Fruit fly (Drosophila melanogaster) whole organism, wandering third instar larva: ENCODE measurements around the gene mRpL30.
A peak's percentile ranks its signal among the peaks of the same experiment; 100 is the strongest.

Source experiments
- Abd-B ChIP-seq: fragments of >200 bp; optimal IDR thresholded peaks from 2 replicates; lab custom pipeline; 2017; ENCODE audit warnings: missing biosample characterization, missing genetic modification characterization
- CG32264 ChIP-seq: fragments of 200-800 bp; sonication (Bioruptor generic); optimal IDR thresholded peaks from 2 replicates; lab custom pipeline; 2016; ENCODE audit warnings: missing biosample characterization, missing genetic modification characterization
- CG9705 ChIP-seq: fragments of 200-800 bp; sonication (Bioruptor generic); optimal IDR thresholded peaks from 2 replicates; lab custom pipeline; 2018; ENCODE audit warnings: missing biosample characterization, mild to moderate bottlenecking, missing genetic modification characterization
- CrebA ChIP-seq: fragments of 200-800 bp; sonication (Bioruptor generic); optimal IDR thresholded peaks from 2 replicates; lab custom pipeline; 2016; ENCODE audit warnings: missing biosample characterization, mild to moderate bottlenecking, missing genetic modification characterization, borderline replicate concordance
- Dfd ChIP-seq: fragments of >200 bp; optimal IDR thresholded peaks from 2 replicates; lab custom pipeline; 2017; ENCODE audit warnings: missing biosample characterization, missing genetic modification characterization
- Dif ChIP-seq: fragments of 200-275, 200-300 bp; sonication (Bioruptor generic); optimal IDR thresholded peaks from 2 replicates; lab custom pipeline; 2018; ENCODE audit warnings: missing biosample characterization, missing genetic modification characterization; ENCODE audit not compliant: partially characterized antibody
- GATAd ChIP-seq: sonication (Bioruptor generic); optimal IDR thresholded peaks from 2 replicates; lab custom pipeline; 2016; ENCODE audit warnings: missing biosample characterization, missing genetic modification characterization
- Hnf4 ChIP-seq: fragments of 200-800 bp; sonication (Bioruptor generic); optimal IDR thresholded peaks from 2 replicates; lab custom pipeline; 2016; ENCODE audit warnings: missing biosample characterization, mild to moderate bottlenecking, missing genetic modification characterization
- Myc ChIP-seq: fragments of >200 bp; optimal IDR thresholded peaks from 2 replicates; lab custom pipeline; 2017
- N ChIP-seq: fragments of >200 bp; optimal IDR thresholded peaks from 2 replicates; lab custom pipeline; 2018; ENCODE audit warnings: missing biosample characterization, missing external identifiers, missing genetic modification characterization
- OdsH ChIP-seq: fragments of 200-800 bp; sonication (Bioruptor generic); optimal IDR thresholded peaks from 2 replicates; lab custom pipeline; 2016; ENCODE audit warnings: missing biosample characterization, mild to moderate bottlenecking, missing genetic modification characterization
- Rel ChIP-seq, 2 experiments: fragments of 200-800 bp; sonication (Bioruptor generic) in 1 of 2; optimal IDR thresholded peaks; 2 replicates in 1 of 2; 3 replicates in 1 of 2; lab custom pipeline; 2016 to 2019; ENCODE audit warnings: mild to moderate bottlenecking in 2 of 2, missing biosample characterization in 2 of 2, missing genetic modification characterization in 2 of 2, moderate library complexity in 1 of 2
- Sp1 ChIP-seq: fragments of 200-800 bp; sonication (Bioruptor generic); optimal IDR thresholded peaks from 3 replicates; lab custom pipeline; 2019; ENCODE audit warnings: missing biosample characterization, mild to moderate bottlenecking, missing genetic modification characterization, moderate library complexity
- Vsx2 ChIP-seq: fragments of 200-300, 225-300 bp; sonication (Bioruptor generic); optimal IDR thresholded peaks from 2 replicates; lab custom pipeline; 2018; ENCODE audit warnings: missing biosample characterization, missing genetic modification characterization; ENCODE audit not compliant: partially characterized antibody
- brk ChIP-seq: fragments of 200-800 bp; sonication (Bioruptor generic); optimal IDR thresholded peaks from 2 replicates; lab custom pipeline; 2016; ENCODE audit warnings: missing biosample characterization, mild to moderate bottlenecking, missing genetic modification characterization
- dl ChIP-seq, 2 experiments: fragments of 175-275, 200-275 bp in 1 of 2; fragments of 200-275 bp in 1 of 2; sonication (Bioruptor generic); optimal IDR thresholded peaks; lab custom pipeline; 2018; ENCODE audit warnings: mild to moderate bottlenecking in 2 of 2, missing biosample characterization in 2 of 2, missing genetic modification characterization in 2 of 2, moderate library complexity in 2 of 2; ENCODE audit not compliant: partially characterized antibody in 2 of 2, insufficient read depth in 1 of 2
- dmrt93B ChIP-seq: fragments of 200-800 bp; sonication (Bioruptor generic); optimal IDR thresholded peaks from 2 replicates; lab custom pipeline; 2018; ENCODE audit warnings: missing biosample characterization, mild to moderate bottlenecking, missing genetic modification characterization
- dsf ChIP-seq: sonication (Bioruptor generic); optimal IDR thresholded peaks from 2 replicates; lab custom pipeline; 2016; ENCODE audit warnings: missing biosample characterization, missing genetic modification characterization, borderline replicate concordance
- ey ChIP-seq: fragments of 200-800 bp; sonication (Bioruptor generic); optimal IDR thresholded peaks from 2 replicates; lab custom pipeline; 2016; ENCODE audit warnings: missing biosample characterization, missing genetic modification characterization
- foxo ChIP-seq, 2 experiments: fragments of 200-800 bp; sonication (Bioruptor generic); optimal IDR thresholded peaks; 2 replicates in 1 of 2; 3 replicates in 1 of 2; lab custom pipeline; 2016 to 2017; ENCODE audit warnings: missing biosample characterization in 2 of 2, missing genetic modification characterization in 2 of 2
- fru ChIP-seq: fragments of 200-800 bp; sonication (Bioruptor generic); optimal IDR thresholded peaks from 3 replicates; lab custom pipeline; 2016; ENCODE audit warnings: missing biosample characterization, mild to moderate bottlenecking, missing genetic modification characterization
- h ChIP-seq: fragments of 200-800 bp; sonication (Bioruptor generic); optimal IDR thresholded peaks from 3 replicates; lab custom pipeline; 2016; ENCODE audit warnings: missing biosample characterization, mild to moderate bottlenecking, missing genetic modification characterization
- jim ChIP-seq: fragments of 175-275, 200-325 bp; sonication (Bioruptor generic); optimal IDR thresholded peaks from 2 replicates; lab custom pipeline; 2016; ENCODE audit warnings: missing biosample characterization, mild to moderate bottlenecking, missing genetic modification characterization
- pan ChIP-seq: fragments of >200 bp; optimal IDR thresholded peaks from 2 replicates; lab custom pipeline; 2017
- psq ChIP-seq: fragments of 200-800 bp; sonication (Bioruptor generic); optimal IDR thresholded peaks from 3 replicates; lab custom pipeline; 2017; ENCODE audit warnings: missing biosample characterization, mild to moderate bottlenecking, missing genetic modification characterization, moderate library complexity
- usp ChIP-seq: fragments of >200 bp; optimal IDR thresholded peaks from 2 replicates; lab custom pipeline; 2017; ENCODE audit warnings: missing biosample characterization, missing genetic modification characterization
- woc ChIP-seq: sonication (Bioruptor generic); optimal IDR thresholded peaks from 2 replicates; lab custom pipeline; 2016; ENCODE audit warnings: missing biosample characterization, mild to moderate bottlenecking, missing genetic modification characterization

mRpL30 gene

dm6 chrX:4647316-4648046 is at the start of gene mRpL30, which contains the start of gene HLH4C:
Gene mRpL30 (plus strand): TSS chrX:4647871.
Gene HLH4C (minus strand): TSS chrX:4647414.
- TF ChIP-seq CG32264 (GFP tag; lab: Kevin White, UChicago) (no peak), pan (lab: Kevin White, UChicago) (no peak), N (GFP tag; lab: Kevin White, UChicago) (no peak), dsf (GFP tag; lab: Kevin White, UChicago) (no peak), usp (GFP tag; lab: Kevin White, UChicago) (no peak), Hnf4 (GFP tag; lab: Kevin White, UChicago) (no peak), woc (GFP tag; lab: Kevin White, UChicago) (no peak)
- TF ChIP-seq, all 38 proteins: peak for 0

dm6 chrX:4599897-4600469 is 47.7 kb upstream of the mRpL30 start:
- TF ChIP-seq ey (GFP tag; lab: Kevin White, UChicago) (no peak), OdsH (GFP tag; lab: Kevin White, UChicago) (no peak), Myc (lab: Kevin White, UChicago) (no peak), CrebA (no peak), usp (GFP tag; lab: Kevin White, UChicago) (no peak), Hnf4 (GFP tag; lab: Kevin White, UChicago) (no peak), Sp1 (GFP tag; lab: Kevin White, UChicago) (no peak), woc (GFP tag; lab: Kevin White, UChicago) (no peak), psq (GFP tag; lab: Kevin White, UChicago) (no peak), dl (GFP tag; optimal IDR thresholded peaks at IDR 0.05; lab: Kevin White, UChicago; ENCODE audit: insufficient read depth in 1 of 2, partially characterized antibody in 2 of 2) (no peak), CG9705 (GFP tag; lab: Kevin White, UChicago) (no peak)
- TF ChIP-seq, all 38 proteins: peak for 0

dm6 chrX:4604107-4604506 is 43.6 kb upstream of the mRpL30 start:
- no peak for TF ChIP-seq Rel (GFP tag; optimal IDR thresholded peaks at IDR 0.05; lab: Kevin White, UChicago)
- peak; percentile 58 for TF ChIP-seq Rel (tag; optimal IDR thresholded peaks at IDR 0.05; lab: Kevin White, UChicago)
- TF ChIP-seq OdsH (GFP tag; lab: Kevin White, UChicago) = peak; percentile 17
- peak in 1 of 2 experiments; percentile 26 for TF ChIP-seq foxo (GFP tag; optimal IDR thresholded peaks at IDR 0.05; lab: Kevin White, UChicago)
- no peak for TF ChIP-seq GATAd (GFP tag; lab: Kevin White, UChicago)
- peak; percentile 38 for TF ChIP-seq h (GFP tag; lab: Kevin White, UChicago)

dm6 chrX:4604553-4604952 is 43.1 kb upstream of the mRpL30 start:
- TF ChIP-seq Myc (lab: Kevin White, UChicago) (no peak), CG32264 (GFP tag; lab: Kevin White, UChicago) (no peak), Hnf4 (GFP tag; lab: Kevin White, UChicago) (no peak), Dfd (GFP tag; lab: Kevin White, UChicago) (no peak), Sp1 (GFP tag; lab: Kevin White, UChicago) (no peak), CG9705 (GFP tag; lab: Kevin White, UChicago) (no peak), OdsH (GFP tag; lab: Kevin White, UChicago) (no peak), jim (GFP tag; lab: Kevin White, UChicago) (no peak), GATAd (GFP tag; lab: Kevin White, UChicago) (no peak), Abd-B (GFP tag; lab: Kevin White, UChicago) (no peak), fru (no peak), Vsx2 (GFP tag; lab: Kevin White, UChicago) (no peak), dl (GFP tag; optimal IDR thresholded peaks at IDR 0.05; lab: Kevin White, UChicago; ENCODE audit: insufficient read depth in 1 of 2, partially characterized antibody in 2 of 2) (no peak), ey (GFP tag; lab: Kevin White, UChicago) (no peak), Dif (no peak)

dm6 chrX:4605313-4605712 is 42.4 kb upstream of the mRpL30 start:
- no peak for TF ChIP-seq fru
- TF ChIP-seq brk = no peak
- TF ChIP-seq CG9705 (GFP tag; lab: Kevin White, UChicago) = no peak
- TF ChIP-seq h (GFP tag; lab: Kevin White, UChicago) = no peak
- no peak for TF ChIP-seq ey (GFP tag; lab: Kevin White, UChicago)
- no peak for TF ChIP-seq pan (lab: Kevin White, UChicago)
- TF ChIP-seq dmrt93B (GFP tag; lab: Kevin White, UChicago) = no peak
- TF ChIP-seq psq (GFP tag; lab: Kevin White, UChicago) = no peak
- TF ChIP-seq Hnf4 (GFP tag; lab: Kevin White, UChicago) = no peak
